Fruit fly (Drosophila melanogaster): ENCODE results near the gene CG4069.

DNA sequence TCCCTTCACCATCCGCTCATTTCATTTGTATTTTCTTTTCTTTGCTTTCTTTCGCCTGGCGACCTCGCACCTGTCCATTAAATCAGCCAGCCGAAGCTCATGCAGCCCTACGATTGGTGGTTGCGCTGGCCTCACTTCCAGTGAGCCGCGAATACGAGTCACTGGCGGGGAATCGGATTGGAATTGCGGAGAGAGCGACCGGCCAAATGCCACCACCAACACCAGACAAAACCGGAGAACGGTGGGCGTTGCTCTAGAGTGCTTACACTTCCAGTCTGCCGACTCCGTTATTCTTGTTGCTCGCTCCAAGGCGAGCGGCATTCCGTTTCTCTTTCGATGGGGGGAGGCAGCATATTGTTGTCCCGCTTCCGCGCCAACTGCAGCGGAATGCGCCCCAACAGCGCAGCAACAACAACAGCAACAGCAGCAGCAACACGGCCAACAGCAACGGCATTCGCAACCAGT, 43.1 kb upstream of the CG4069 start, which contains the start of gene ara:
- TF ChIP-seq CTCF (optimal IDR thresholded peaks at IDR 0.05) (no peak), CG8478 (optimal IDR thresholded peaks at IDR 0.05) (no peak)

Data from S2 (cell line).